Worm (Caenorhabditis elegans) whole organism, L4 larva: ENCODE data around the gene pag-3.
A peak's percentile ranks its signal among the peaks of the same experiment; 100 is the strongest.
"Not testable (repeated sequence)": the region's sequence is repeated elsewhere in the genome, so short reads cannot be mapped to it uniquely, and the experiment has no call there.

Experiments
- D1046.2 ChIP-seq: fragments of 200-800 bp; sonication (Bioruptor generic); IDR thresholded peaks from 2 replicates; pipeline ENCODE4 v1.3.6; 2022; ENCODE audit warnings: missing genetic modification characterization, missing compliant biosample characterization
- F10B5.3 ChIP-seq: sonication (generic microtip); optimal IDR thresholded peaks from 2 replicates; lab custom pipeline; 2016; ENCODE audit warnings: mild to moderate bottlenecking, missing genetic modification characterization, missing compliant biosample characterization
- F26F4.8 ChIP-seq: fragments of 200-800 bp; sonication (Bioruptor generic); conservative IDR thresholded peaks from 2 replicates; pipeline ENCODE4 v1.3.6; 2022; ENCODE audit warnings: missing genetic modification characterization, missing compliant biosample characterization
- T20F7.1 ChIP-seq: fragments of 200-800 bp; sonication (Bioruptor generic); optimal IDR thresholded peaks from 2 replicates; lab custom pipeline; 2018; ENCODE audit warnings: mild to moderate bottlenecking, missing genetic modification characterization, missing compliant biosample characterization
- ZK546.5 ChIP-seq, 2 experiments: sonication (generic microtip); optimal IDR thresholded peaks; 2 replicates each; lab custom pipeline; 2017; ENCODE audit warnings: missing biosample characterization in 2 of 2, missing genetic modification characterization in 2 of 2
- aha-1 ChIP-seq: fragments of 150-350 bp; peaks from one replicate; lab custom pipeline; 2014; ENCODE audit warnings: missing biosample characterization, missing genetic modification characterization
- ceh-82 ChIP-seq: sonication (generic microtip); optimal IDR thresholded peaks from 2 replicates; lab custom pipeline; 2017; ENCODE audit warnings: missing biosample characterization, missing genetic modification characterization
- daf-12 ChIP-seq: fragments of 150-350 bp; optimal IDR thresholded peaks from 2 replicates; lab custom pipeline; 2014; ENCODE audit warnings: missing biosample characterization, missing genetic modification reagents, missing genetic modification characterization
- daf-19 ChIP-seq: fragments of 200-800 bp; sonication (Bioruptor generic); conservative IDR thresholded peaks from 2 replicates; pipeline ENCODE4 v1.3.6; 2022; ENCODE audit warnings: missing genetic modification characterization, missing compliant biosample characterization
- dmd-6 ChIP-seq: fragments of 200-800 bp; sonication (Bioruptor generic); IDR thresholded peaks from 2 replicates; pipeline ENCODE4 v1.3.6; 2022; ENCODE audit warnings: missing genetic modification reagents, missing genetic modification characterization, missing compliant biosample characterization
- dmd-8 ChIP-seq: fragments of 200-800 bp; sonication (Bioruptor generic); IDR thresholded peaks from 2 replicates; pipeline ENCODE4 v1.3.6; 2022; ENCODE audit warnings: missing genetic modification characterization, missing compliant biosample characterization
- dmd-9 ChIP-seq: fragments of 200-800 bp; sonication (Bioruptor generic); IDR thresholded peaks from 2 replicates; pipeline ENCODE4 v1.3.6; 2022; ENCODE audit warnings: missing genetic modification reagents, missing genetic modification characterization, missing compliant biosample characterization
- dpl-1 ChIP-seq: fragments of 150-350 bp; optimal IDR thresholded peaks from 2 replicates; lab custom pipeline; 2014; ENCODE audit warnings: missing biosample characterization, missing genetic modification reagents, missing genetic modification characterization
- fos-1 ChIP-seq: fragments of 150-350 bp; optimal IDR thresholded peaks from 2 replicates; lab custom pipeline; 2014; ENCODE audit warnings: missing biosample characterization, missing genetic modification characterization
- hif-1 ChIP-seq, 2 experiments: sonication (generic microtip); optimal IDR thresholded peaks; 2 replicates each; lab custom pipeline; 2016 to 2017; ENCODE audit warnings: missing compliant biosample characterization in 2 of 2, missing genetic modification characterization in 2 of 2, missing genetic modification reagents in 2 of 2, missing genotype in 2 of 2, mild to moderate bottlenecking in 1 of 2
- hlh-11 ChIP-seq: fragments of 200-800 bp; sonication (Bioruptor generic); optimal IDR thresholded peaks from 2 replicates; lab custom pipeline; 2018; ENCODE audit warnings: mild to moderate bottlenecking, missing genetic modification characterization, missing compliant biosample characterization
- hlh-30 ChIP-seq: sonication (generic microtip); optimal IDR thresholded peaks from 2 replicates; lab custom pipeline; 2017; ENCODE audit warnings: antibody characterized with exemption, mild to moderate bottlenecking, missing genetic modification characterization, missing compliant biosample characterization; ENCODE audit not compliant: insufficient read depth
- lin-15B ChIP-seq: fragments of 150-350 bp; sonication (generic microtip); optimal IDR thresholded peaks from 3 replicates; lab custom pipeline; 2014; ENCODE audit warnings: missing biosample characterization, missing genetic modification characterization
- mep-1 ChIP-seq: fragments of 150-350 bp; sonication (generic microtip); optimal IDR thresholded peaks from 3 replicates; lab custom pipeline; 2014; ENCODE audit warnings: missing biosample characterization, missing genetic modification characterization
- mes-2 ChIP-seq: sonication (generic microtip); optimal IDR thresholded peaks from 2 replicates; lab custom pipeline; 2016; ENCODE audit warnings: missing genotype, mild to moderate bottlenecking, missing genetic modification characterization, missing compliant biosample characterization; ENCODE audit not compliant: poor library complexity, severe bottlenecking
- mxl-2 ChIP-seq: fragments of 200-800 bp; sonication (Bioruptor generic); conservative IDR thresholded peaks from 2 replicates; pipeline ENCODE4 v1.3.6; 2022; ENCODE audit warnings: missing genetic modification reagents, missing genetic modification characterization, missing compliant biosample characterization
- mxl-3 ChIP-seq: fragments of 200-800 bp; sonication (Bioruptor generic); optimal IDR thresholded peaks from 2 replicates; lab custom pipeline; 2018; ENCODE audit warnings: mild to moderate bottlenecking, missing genetic modification characterization, missing compliant biosample characterization
- nhr-25 ChIP-seq: sonication (generic microtip); optimal IDR thresholded peaks from 2 replicates; lab custom pipeline; 2017; ENCODE audit warnings: missing genetic modification characterization, mild to moderate bottlenecking, missing compliant biosample characterization, antibody characterized with exemption, moderate library complexity, borderline replicate concordance; ENCODE audit not compliant: insufficient read depth
- nhr-42 ChIP-seq: fragments of 200-800 bp; sonication (Bioruptor generic); IDR thresholded peaks from 2 replicates; pipeline ENCODE4 v1.3.6; 2022; ENCODE audit warnings: missing genetic modification characterization, missing compliant biosample characterization
- nhr-48 ChIP-seq: sonication (generic microtip); optimal IDR thresholded peaks from 2 replicates; lab custom pipeline; 2016; ENCODE audit warnings: mild to moderate bottlenecking, missing genetic modification characterization, missing compliant biosample characterization
- nhr-6 ChIP-seq: fragments of 150-350 bp; optimal IDR thresholded peaks from 2 replicates; lab custom pipeline; 2014; ENCODE audit warnings: missing biosample characterization, missing genetic modification characterization
- nhr-76 ChIP-seq: fragments of 150-350 bp; optimal IDR thresholded peaks from 2 replicates; lab custom pipeline; 2014; ENCODE audit warnings: missing biosample characterization, missing genetic modification characterization
- pha-4 ChIP-seq, 2 experiments: fragments of 150-350 bp in 1 of 2; fragments of 200-800 bp in 1 of 2; sonication (Bioruptor generic) in 1 of 2; IDR thresholded peaks in 1 of 2; optimal IDR thresholded peaks in 1 of 2; 2 replicates each; pipeline versions ENCODE4 v1.3.6 to Lab custom; 2014 to 2022; ENCODE audit warnings: missing genetic modification characterization in 2 of 2, missing genetic modification reagents in 2 of 2, missing biosample characterization in 1 of 2, missing compliant biosample characterization in 1 of 2
- spr-1 ChIP-seq: sonication (generic microtip); optimal IDR thresholded peaks from 2 replicates; lab custom pipeline; 2016; ENCODE audit warnings: mild to moderate bottlenecking, missing genetic modification characterization, missing compliant biosample characterization
- spr-3 ChIP-seq: fragments of 200-800 bp; sonication (Bioruptor generic); optimal IDR thresholded peaks from 2 replicates; lab custom pipeline; 2018; ENCODE audit warnings: mild to moderate bottlenecking, missing genetic modification characterization, missing compliant biosample characterization

Gene pag-3

DNA sequence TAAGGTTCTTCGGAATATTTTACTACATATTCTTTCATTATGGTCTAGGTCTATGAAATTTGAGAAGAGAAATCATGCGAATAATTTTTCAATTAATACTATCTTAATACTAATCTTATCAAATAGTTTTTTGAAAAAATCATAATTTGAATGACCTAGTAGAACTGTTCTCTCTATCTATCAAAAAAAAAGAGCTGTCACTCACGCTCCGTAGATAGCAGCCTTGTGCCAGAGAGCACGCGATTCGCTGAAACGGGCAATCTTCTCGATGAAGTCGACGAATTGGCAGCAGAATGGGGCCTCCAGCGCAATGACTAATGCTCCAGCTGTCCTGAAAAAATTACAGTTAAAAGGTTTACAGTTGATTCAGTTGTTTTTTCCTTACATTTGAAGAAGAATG lies 15.2 kb upstream of the pag-3 start:
- TF ChIP-seq hlh-11 (tag; lab: Kevin White, UChicago) (peak; percentile 25), hif-1 (tag; optimal IDR thresholded peaks at IDR 0.05; lab: Kevin White, UChicago) (no peak), hlh-30 (no peak), T20F7.1 (GFP tag; lab: Kevin White, UChicago) (no peak), dmd-6 (GFP tag; lab: Robert Waterston, UW) (peak; percentile 61), nhr-6 (tag; lab: Kevin White, UChicago) (no peak), D1046.2 (GFP tag; lab: Robert Waterston, UW) (no peak), nhr-76 (tag; lab: Kevin White, UChicago) (no peak)

DNA sequence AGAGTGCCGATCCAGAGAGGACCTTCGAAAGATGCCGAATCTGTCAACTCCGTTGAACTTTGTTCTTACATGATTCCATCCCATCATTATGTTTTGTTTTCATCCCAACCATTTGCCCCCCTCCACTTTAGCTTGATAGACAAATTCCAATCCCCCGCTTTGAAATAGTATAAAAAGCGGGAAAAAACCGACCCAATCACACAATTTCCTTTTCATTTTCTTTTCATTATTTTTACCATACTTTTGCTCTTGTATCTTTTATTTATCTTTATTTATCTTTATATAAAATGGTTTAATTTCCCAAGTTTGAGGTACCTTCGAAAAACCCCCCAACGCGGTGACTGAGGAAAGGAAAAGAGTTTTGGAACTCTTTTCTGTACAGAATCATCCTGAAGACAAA lies 12.1 kb upstream of the pag-3 start, which contains the start of gene F20D1.22:
TSS of gene F20D1.22 (plus strand) at position 301 of the 400 bp plus-strand sequence.
- TF ChIP-seq mep-1 (tag; lab: Kevin White, UChicago); mes-2 (tag; lab: Kevin White, UChicago); dpl-1 (GFP tag; lab: Kevin White, UChicago): not testable (repeated sequence)

DNA sequence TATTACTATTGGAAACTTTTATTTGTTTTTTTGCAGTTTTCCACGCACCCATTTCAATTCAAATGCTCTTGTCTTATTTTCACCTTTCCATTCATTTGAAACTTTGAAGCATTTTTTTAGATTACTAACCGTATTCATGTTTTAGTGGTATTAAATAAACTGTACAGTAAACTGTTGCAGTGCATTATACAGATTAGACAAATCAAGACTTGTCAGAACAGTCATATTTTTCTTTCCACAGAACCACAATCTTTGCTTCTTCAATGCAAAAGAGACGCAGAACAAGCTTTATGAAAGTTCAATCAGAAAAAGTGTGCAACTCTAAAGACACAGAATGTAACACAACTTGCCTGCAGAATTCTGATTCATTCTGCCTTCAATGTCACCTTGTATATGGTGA lies 11.3 kb upstream of the pag-3 start, which contains the start of gene F45B8.5:
TSS of gene F45B8.5 (plus strand) at position 301 of the 400 bp plus-strand sequence.
- TF ChIP-seq dmd-9 (GFP tag; lab: Robert Waterston, UW), result no peak
- no peak for TF ChIP-seq nhr-48 (tag; lab: Kevin White, UChicago)
- no peak for TF ChIP-seq mxl-2
- TF ChIP-seq dmd-8 (GFP tag; lab: Robert Waterston, UW), result no peak
- TF ChIP-seq pha-4 (GFP tag; IDR thresholded peaks at IDR 0.05; lab: Robert Waterston, UW), result no peak
- TF ChIP-seq pha-4 (tag; optimal IDR thresholded peaks at IDR 0.05; lab: Kevin White, UChicago), result no peak
- TF ChIP-seq hif-1 (tag; optimal IDR thresholded peaks at IDR 0.05; lab: Kevin White, UChicago), result no peak
- TF ChIP-seq F26F4.8 (GFP tag; lab: Robert Waterston, UW), result no peak

DNA sequence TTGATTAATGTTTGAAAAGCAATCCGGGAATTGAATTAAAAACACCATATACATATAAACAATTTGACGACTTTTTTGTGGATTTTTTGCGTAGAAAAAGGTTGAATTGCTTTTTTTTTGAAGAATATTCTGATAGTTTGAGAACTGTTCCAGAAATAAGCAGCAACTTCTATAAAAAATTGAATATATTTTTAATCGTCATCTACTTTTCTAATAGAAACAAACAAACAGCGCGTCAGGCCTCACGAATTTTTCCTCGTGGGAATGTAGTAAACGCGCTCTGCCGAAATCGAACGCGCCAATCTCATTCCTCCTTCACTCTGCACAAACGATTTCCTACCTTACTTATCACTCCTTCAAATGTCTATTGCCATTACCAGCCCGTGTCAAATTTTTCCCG lies 9.8 kb upstream of the pag-3 start, which contains the start of gene rgs-11:
TSS of gene rgs-11 (plus strand) at position 301 of the 400 bp plus-strand sequence.
- no peak for TF ChIP-seq F26F4.8 (GFP tag; lab: Robert Waterston, UW)
- TF ChIP-seq nhr-42 (GFP tag; lab: Robert Waterston, UW), result no peak
- TF ChIP-seq daf-12 (tag; lab: Kevin White, UChicago), result no peak

DNA sequence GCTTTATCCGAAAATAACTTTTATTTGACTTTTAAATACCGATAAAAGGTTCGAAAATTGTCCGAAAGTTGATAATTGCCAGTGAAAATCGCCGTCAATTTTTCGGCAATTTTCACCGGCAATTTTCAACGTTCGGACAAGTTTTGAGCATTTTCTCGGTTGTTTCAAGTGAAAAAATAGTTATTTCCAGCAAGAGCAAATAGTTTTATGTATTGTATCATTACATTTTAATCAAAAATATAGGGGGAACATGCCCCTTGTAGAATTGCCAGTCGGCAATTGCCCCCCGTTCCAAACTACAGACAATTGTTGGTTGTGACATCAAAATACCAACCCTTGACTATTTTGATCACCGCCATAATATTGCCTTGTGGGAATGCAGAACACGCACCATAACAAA lies 8.0 kb upstream of the pag-3 start, which contains the start of gene rgs-10:
TSS of gene rgs-10 (plus strand) at position 301 of the 400 bp plus-strand sequence.
- no peak for TF ChIP-seq daf-19 (GFP tag; lab: Robert Waterston, UW)
- TF ChIP-seq mep-1 (tag; lab: Kevin White, UChicago), result no peak
- no peak for TF ChIP-seq spr-3
- TF ChIP-seq ZK546.5 (tag; optimal IDR thresholded peaks at IDR 0.05; lab: Kevin White, UChicago), result no peak
- TF ChIP-seq nhr-42 (GFP tag; lab: Robert Waterston, UW), result no peak
- no peak for TF ChIP-seq nhr-25 (tag; lab: Kevin White, UChicago)

DNA sequence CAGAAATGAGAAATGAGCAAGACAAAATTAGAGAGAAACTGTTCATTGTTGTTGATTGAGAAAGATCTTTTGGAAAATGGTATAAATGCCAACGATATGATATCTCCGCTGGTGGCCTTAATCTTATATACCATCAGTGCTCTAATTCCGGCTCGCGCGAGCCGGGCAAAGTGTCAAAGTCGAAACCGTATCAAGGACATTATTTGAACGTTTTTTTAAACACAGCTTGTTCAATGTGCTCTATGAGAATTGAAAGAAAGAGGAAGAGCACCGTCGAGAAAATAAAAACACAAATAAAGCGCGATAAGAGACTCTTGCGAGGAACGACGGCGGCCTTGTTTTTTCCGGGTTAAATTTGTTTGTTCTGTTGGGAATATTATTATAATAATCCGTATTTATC lies 7.0 kb upstream of the pag-3 start, which contains the start of gene idpp-3:
TSS of gene idpp-3 (minus strand) at position 101 of the 400 bp plus-strand sequence.
- no peak for TF ChIP-seq ceh-82 (tag; lab: Kevin White, UChicago)
- peak; percentile 28 for TF ChIP-seq aha-1 (tag; lab: Kevin White, UChicago)
- no peak for TF ChIP-seq fos-1 (tag; lab: Kevin White, UChicago)
- TF ChIP-seq lin-15B (tag; lab: Kevin White, UChicago), result no peak
- TF ChIP-seq spr-1 (tag; lab: Kevin White, UChicago), result no peak
- TF ChIP-seq F10B5.3 (tag; lab: Kevin White, UChicago), result no peak
- no peak for TF ChIP-seq mxl-3 (GFP tag; lab: Kevin White, UChicago)
- TF ChIP-seq pha-4 (GFP tag; IDR thresholded peaks at IDR 0.05; lab: Robert Waterston, UW), result no peak
- TF ChIP-seq pha-4 (tag; optimal IDR thresholded peaks at IDR 0.05; lab: Kevin White, UChicago), result no peak
